Worm (Caenorhabditis elegans) whole organism, young adult: Measurements from ENCODE around the gene W01F3.2.

ENCODE experiments used
- B0019.2 ChIP-seq: fragments of 200-800 bp; sonication (Bioruptor generic); conservative IDR thresholded peaks from 2 replicates; pipeline ENCODE4 v1.3.6; 2022; ENCODE audit warnings: missing genetic modification reagents, missing genetic modification characterization, missing compliant biosample characterization
- C17E4.6 ChIP-seq: fragments of 200-800 bp; sonication (Bioruptor generic); IDR thresholded peaks from 2 replicates; pipeline ENCODE4 v1.3.6; 2022; ENCODE audit warnings: missing genetic modification reagents, missing genetic modification characterization, missing compliant biosample characterization
- D2030.7 ChIP-seq: fragments of 200-800 bp; sonication (Bioruptor generic); IDR thresholded peaks from 2 replicates; pipeline ENCODE4 v1.3.6; 2022; ENCODE audit warnings: missing genetic modification reagents, missing genetic modification characterization, missing compliant biosample characterization
- F23B12.7 ChIP-seq: sonication (generic microtip); optimal IDR thresholded peaks from 2 replicates; lab custom pipeline; 2017; ENCODE audit warnings: missing genetic modification characterization, mild to moderate bottlenecking, missing compliant biosample characterization, antibody characterized with exemption, moderate library complexity; ENCODE audit not compliant: insufficient read depth
- F49E8.2 ChIP-seq: sonication (generic microtip); optimal IDR thresholded peaks from 3 replicates; lab custom pipeline; 2017; ENCODE audit warnings: missing genetic modification characterization, mild to moderate bottlenecking, missing compliant biosample characterization, antibody characterized with exemption, moderate library complexity; ENCODE audit not compliant: insufficient read depth
- F57A8.1 ChIP-seq: fragments of 200-800 bp; sonication (Bioruptor generic); optimal IDR thresholded peaks from 2 replicates; lab custom pipeline; 2018; ENCODE audit warnings: mild to moderate bottlenecking, missing genetic modification characterization, moderate library complexity, missing compliant biosample characterization
- K12H6.12 ChIP-seq: fragments of 200-800 bp; sonication (Bioruptor generic); optimal IDR thresholded peaks from 2 replicates; lab custom pipeline; 2018; ENCODE audit warnings: mild to moderate bottlenecking, missing genetic modification characterization, missing compliant biosample characterization
- Y56A3A.18 ChIP-seq: fragments of 200-800 bp; sonication (Bioruptor generic); IDR thresholded peaks from 2 replicates; pipeline ENCODE4 v1.3.6; 2022; ENCODE audit warnings: missing genetic modification reagents, missing genetic modification characterization, missing compliant biosample characterization
- Y67H2A.10 ChIP-seq: fragments of 200-800 bp; sonication (Bioruptor generic); conservative IDR thresholded peaks from 2 replicates; pipeline ENCODE4 v1.3.6; 2022; ENCODE audit warnings: missing genetic modification reagents, missing genetic modification characterization, missing compliant biosample characterization
- attf-6 ChIP-seq: fragments of 200-800 bp; sonication (Bioruptor generic); IDR thresholded peaks from 2 replicates; pipeline ENCODE4 v1.3.6; 2022; ENCODE audit warnings: missing genetic modification reagents, missing genetic modification characterization, missing compliant biosample characterization
- cebp-2 ChIP-seq: fragments of 200-800 bp; sonication (Bioruptor generic); IDR thresholded peaks from 2 replicates; pipeline ENCODE4 v1.3.6; 2022; ENCODE audit warnings: missing genetic modification characterization, missing compliant biosample characterization
- die-1 ChIP-seq: sonication (generic microtip); optimal IDR thresholded peaks from 2 replicates; lab custom pipeline; 2016; ENCODE audit warnings: missing genotype, mild to moderate bottlenecking, missing genetic modification characterization, missing compliant biosample characterization
- dox-1 ChIP-seq: fragments of 200-800 bp; sonication (Bioruptor generic); IDR thresholded peaks from 2 replicates; pipeline ENCODE4 v1.3.6; 2022; ENCODE audit warnings: missing genetic modification reagents, missing genetic modification characterization, missing compliant biosample characterization
- efl-1 ChIP-seq: fragments of 150-350 bp; optimal IDR thresholded peaks from 2 replicates; lab custom pipeline; 2014; ENCODE audit warnings: missing biosample characterization, missing genetic modification reagents, missing genetic modification characterization
- egrh-3 ChIP-seq: fragments of 200-800 bp; sonication (Bioruptor generic); IDR thresholded peaks from 2 replicates; pipeline ENCODE4 v1.3.6; 2022; ENCODE audit warnings: missing genetic modification reagents, missing genetic modification characterization, missing compliant biosample characterization
- ekl-4 ChIP-seq: fragments of 200-800 bp; sonication (Bioruptor generic); IDR thresholded peaks from 2 replicates; pipeline ENCODE4 v1.3.6; 2022; ENCODE audit warnings: missing genetic modification reagents, missing genetic modification characterization, missing compliant biosample characterization
- fkh-3 ChIP-seq: sonication (generic microtip); optimal IDR thresholded peaks from 2 replicates; lab custom pipeline; 2016; ENCODE audit warnings: mild to moderate bottlenecking, missing genetic modification characterization, missing compliant biosample characterization
- gei-17 ChIP-seq: fragments of 200-800 bp; sonication (Bioruptor generic); optimal IDR thresholded peaks from 2 replicates; lab custom pipeline; 2018; ENCODE audit warnings: mild to moderate bottlenecking, missing genetic modification characterization, missing compliant biosample characterization
- him-1 ChIP-seq: sonication (generic microtip); optimal IDR thresholded peaks from 2 replicates; lab custom pipeline; 2016; ENCODE audit warnings: missing genotype, missing genetic modification reagents, missing genetic modification characterization, missing compliant biosample characterization
- hmg-1.2 ChIP-seq: fragments of 200-800 bp; sonication (Bioruptor generic); IDR thresholded peaks from 2 replicates; pipeline ENCODE4 v1.3.6; 2022; ENCODE audit warnings: missing genetic modification reagents, missing genetic modification characterization, missing compliant biosample characterization
- let-607 ChIP-seq, 2 experiments: fragments of 200-800 bp in 1 of 2; sonication (Bioruptor generic) in 1 of 2; sonication (generic microtip) in 1 of 2; optimal IDR thresholded peaks; 2 replicates each; lab custom pipeline; 2016 to 2018; ENCODE audit warnings: mild to moderate bottlenecking in 2 of 2, missing compliant biosample characterization in 2 of 2, missing genetic modification characterization in 2 of 2, moderate library complexity in 2 of 2, missing genotype in 1 of 2
- lin-35 ChIP-seq, 3 experiments: fragments of 150-350 bp in 2 of 3; sonication (generic microtip) in 1 of 3; optimal IDR thresholded peaks; 2 replicates each; lab custom pipeline; 2014 to 2018; ENCODE audit warnings: missing biosample characterization in 3 of 3, missing genetic modification characterization in 3 of 3, missing genetic modification reagents in 3 of 3
- lin-40 ChIP-seq: sonication (generic microtip); optimal IDR thresholded peaks from 2 replicates; lab custom pipeline; 2016; ENCODE audit warnings: missing genetic modification characterization, mild to moderate bottlenecking, missing compliant biosample characterization, missing genotype, missing genetic modification reagents
- lir-1 ChIP-seq: fragments of 200-800 bp; sonication (Bioruptor generic); conservative IDR thresholded peaks from 2 replicates; pipeline ENCODE4 v1.3.6; 2022; ENCODE audit warnings: missing genetic modification reagents, missing genetic modification characterization, missing compliant biosample characterization
- lsl-1 ChIP-seq: fragments of 200-800 bp; sonication (Bioruptor generic); optimal IDR thresholded peaks from 2 replicates; lab custom pipeline; 2018; ENCODE audit warnings: mild to moderate bottlenecking, missing genetic modification characterization, moderate library complexity, missing compliant biosample characterization
- lsy-27 ChIP-seq: sonication (generic microtip); optimal IDR thresholded peaks from 2 replicates; lab custom pipeline; 2017; ENCODE audit warnings: missing genetic modification characterization, mild to moderate bottlenecking, missing compliant biosample characterization, antibody characterized with exemption, missing genotype, borderline replicate concordance; ENCODE audit not compliant: insufficient read depth
- mcd-1 ChIP-seq: fragments of 200-800 bp; sonication (Bioruptor generic); IDR thresholded peaks from 2 replicates; pipeline ENCODE4 v1.3.6; 2022; ENCODE audit warnings: missing genetic modification reagents, missing genetic modification characterization, missing compliant biosample characterization
- nfya-2 ChIP-seq: fragments of 200-800 bp; sonication (Bioruptor generic); IDR thresholded peaks from 2 replicates; pipeline ENCODE4 v1.3.6; 2022; ENCODE audit warnings: missing genetic modification reagents, missing genetic modification characterization, missing compliant biosample characterization
- nhr-120 ChIP-seq: fragments of 200-800 bp; sonication (Bioruptor generic); IDR thresholded peaks from 2 replicates; pipeline ENCODE4 v1.3.6; 2022; ENCODE audit warnings: missing genetic modification characterization, missing compliant biosample characterization
- pbrm-1 ChIP-seq: fragments of 200-800 bp; sonication (Bioruptor generic); IDR thresholded peaks from 2 replicates; pipeline ENCODE4 v1.3.6; 2022; ENCODE audit warnings: missing genetic modification reagents, missing genetic modification characterization, missing compliant biosample characterization
- sdz-38 ChIP-seq: sonication (generic microtip); optimal IDR thresholded peaks from 2 replicates; lab custom pipeline; 2016; ENCODE audit warnings: missing genotype, missing genetic modification characterization, missing compliant biosample characterization
- snpc-1.1 ChIP-seq: sonication (generic microtip); optimal IDR thresholded peaks from 2 replicates; lab custom pipeline; 2017; ENCODE audit warnings: missing genetic modification characterization, mild to moderate bottlenecking, missing compliant biosample characterization, antibody characterized with exemption, moderate library complexity, missing genotype, missing genetic modification reagents; ENCODE audit not compliant: insufficient read depth
- snpc-1.3 ChIP-seq: sonication (generic microtip); optimal IDR thresholded peaks from 2 replicates; lab custom pipeline; 2017; ENCODE audit warnings: missing genetic modification characterization, mild to moderate bottlenecking, missing compliant biosample characterization, antibody characterized with exemption, moderate library complexity, missing genotype, missing genetic modification reagents; ENCODE audit not compliant: insufficient read depth
- snpc-3.4 ChIP-seq: sonication (generic microtip); optimal IDR thresholded peaks from 2 replicates; lab custom pipeline; 2017; ENCODE audit warnings: missing genetic modification characterization, mild to moderate bottlenecking, missing compliant biosample characterization, antibody characterized with exemption, moderate library complexity, missing genotype, missing genetic modification reagents
- snpc-4 ChIP-seq, 5 experiments: fragments of 150-350 bp in 1 of 5; sonication (generic microtip) in 4 of 5; optimal IDR thresholded peaks; 2 replicates each; lab custom pipeline; 2014 to 2018; ENCODE audit warnings: missing genetic modification characterization in 5 of 5, missing biosample characterization in 3 of 5, antibody characterized with exemption in 2 of 5, mild to moderate bottlenecking in 2 of 5, missing compliant biosample characterization in 2 of 5, missing genotype in 2 of 5, moderate library complexity in 2 of 5, missing genetic modification reagents in 1 of 5
- tbp1 ChIP-seq: fragments of 200-800 bp; sonication (Bioruptor generic); optimal IDR thresholded peaks from 2 replicates; lab custom pipeline; 2018; ENCODE audit warnings: mild to moderate bottlenecking, missing genetic modification characterization, missing compliant biosample characterization
- unc-130 ChIP-seq: sonication (generic microtip); optimal IDR thresholded peaks from 2 replicates; lab custom pipeline; 2016; ENCODE audit warnings: missing genetic modification reagents, missing genetic modification characterization, missing compliant biosample characterization
- ztf-22 ChIP-seq: fragments of 200-800 bp; sonication (Bioruptor generic); optimal IDR thresholded peaks from 2 replicates; lab custom pipeline; 2018; ENCODE audit warnings: mild to moderate bottlenecking, missing genetic modification characterization, moderate library complexity, missing compliant biosample characterization
- ztf-26 ChIP-seq: sonication (generic microtip); optimal IDR thresholded peaks from 2 replicates; lab custom pipeline; 2017; ENCODE audit warnings: missing genetic modification characterization, missing compliant biosample characterization
- ztf-6 ChIP-seq: fragments of 200-800 bp; sonication (Bioruptor generic); IDR thresholded peaks from 2 replicates; pipeline ENCODE4 v1.3.6; 2022; ENCODE audit warnings: missing genetic modification reagents, missing genetic modification characterization, missing compliant biosample characterization

The W01F3.2 gene

DNA sequence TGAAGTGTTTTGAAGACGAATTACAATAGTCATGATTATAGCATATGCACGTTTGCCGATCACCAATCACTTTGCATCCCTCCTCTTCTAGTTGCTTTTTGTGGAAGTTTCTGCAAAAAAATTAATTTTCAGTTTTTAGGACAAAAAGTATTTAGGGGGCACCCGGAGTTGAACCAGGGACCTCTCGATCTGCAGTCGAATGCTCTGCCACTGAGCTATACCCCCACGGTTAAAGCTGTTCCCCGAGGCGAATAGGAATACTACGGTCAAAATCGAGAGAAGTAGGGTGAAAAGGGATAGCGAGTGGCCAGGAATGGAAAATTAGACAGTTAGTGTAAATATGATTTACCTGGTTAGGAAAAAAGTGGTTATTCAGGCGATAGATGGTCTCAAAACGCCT, 33.8 kb downstream of the W01F3.2 start (continued):
- TF ChIP-seq mcd-1 (GFP tag; lab: Robert Waterston, UW) (peak; percentile 53), hmg-1.2 (GFP tag; lab: Robert Waterston, UW) (peak; percentile 66), unc-130 (GFP tag; lab: Kevin White, UChicago) (no peak), ztf-26 (tag; lab: Kevin White, UChicago) (peak; percentile 36), gei-17 (GFP tag; lab: Kevin White, UChicago) (peak; percentile 22), F23B12.7 (tag; lab: Kevin White, UChicago) (peak; percentile 33), lsy-27 (tag; lab: Kevin White, UChicago) (no peak)

DNA sequence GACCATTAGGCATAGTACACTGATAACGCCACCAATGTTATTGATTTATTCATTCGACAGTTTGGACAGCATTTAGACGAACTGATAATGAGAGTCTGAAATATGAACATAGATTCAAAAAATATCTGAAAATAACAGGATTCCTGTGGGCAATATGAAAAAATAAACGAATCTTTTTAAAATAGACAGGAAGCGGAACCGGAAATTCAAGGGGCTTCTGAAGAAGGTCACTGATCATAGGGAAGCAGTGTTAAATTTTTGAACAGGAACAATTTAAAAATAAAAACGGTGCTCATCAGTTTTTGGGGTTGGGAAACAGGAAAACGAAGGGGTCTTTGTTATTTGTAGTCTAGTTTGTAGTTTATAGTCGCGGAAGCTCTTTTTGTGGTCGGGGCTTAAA, 38.1 kb downstream of the W01F3.2 start, which contains the start of gene F53F8.7:
F53F8.7 (minus strand) TSS at position 101 of the 400 bp plus-strand sequence.
- TF ChIP-seq C17E4.6 (GFP tag; lab: Robert Waterston, UW) (no peak), B0019.2 (no peak), ztf-22 (GFP tag; lab: Kevin White, UChicago) (no peak), nfya-2 (no peak), egrh-3 (GFP tag; lab: Robert Waterston, UW) (no peak), dox-1 (GFP tag; lab: Robert Waterston, UW) (no peak)

DNA sequence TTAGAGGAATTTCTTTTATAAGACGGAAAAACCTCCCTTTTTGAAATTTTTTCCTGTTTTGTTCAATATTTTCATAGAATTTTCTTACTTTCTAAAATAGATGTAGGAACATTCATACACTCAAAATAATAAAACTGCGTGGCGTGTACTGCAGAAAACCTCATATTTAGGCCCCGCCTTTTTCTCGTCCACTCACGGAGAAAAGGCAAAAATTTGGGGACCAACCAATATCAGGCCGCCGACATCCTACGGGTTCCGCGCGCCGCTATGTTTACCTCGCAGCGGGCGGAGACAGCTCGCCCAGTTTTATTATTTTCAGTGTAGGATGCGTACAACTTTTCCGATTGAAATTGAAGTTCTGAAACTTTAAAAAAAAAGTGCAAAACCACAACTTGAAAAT, 38.7 kb downstream of the W01F3.2 start:
- peak; percentile 64 for TF ChIP-seq snpc-3.4 (tag; lab: Kevin White, UChicago)
- TF ChIP-seq D2030.7 = peak; percentile 71
- TF ChIP-seq snpc-1.1 = peak; percentile 91
- TF ChIP-seq attf-6 = 0 out of 2 replicates have a peak, but pooled peaks have one; percentile 38
- 0 out of 2 replicates have a peak, but pooled peaks have one; percentile 10 for TF ChIP-seq ekl-4 (GFP tag; lab: Robert Waterston, UW)
- peak; percentile 55 for TF ChIP-seq tbp1
- peak; percentile 91 for TF ChIP-seq snpc-4 (GFP tag; optimal IDR thresholded peaks at IDR 0.05; lab: Kevin White, UChicago)
- TF ChIP-seq snpc-4 (tag; optimal IDR thresholded peaks at IDR 0.05; lab: Kevin White, UChicago) = peak; percentile 63 to 96 (median 92)
- TF ChIP-seq snpc-1.3 (tag; lab: Kevin White, UChicago) = peak; percentile 24
- peak; percentile 27 for TF ChIP-seq lsl-1
- TF ChIP-seq him-1 = peak; percentile 68
- peak; percentile 86 for TF ChIP-seq hmg-1.2 (GFP tag; lab: Robert Waterston, UW)
- TF ChIP-seq pbrm-1 = peak; percentile 41

DNA sequence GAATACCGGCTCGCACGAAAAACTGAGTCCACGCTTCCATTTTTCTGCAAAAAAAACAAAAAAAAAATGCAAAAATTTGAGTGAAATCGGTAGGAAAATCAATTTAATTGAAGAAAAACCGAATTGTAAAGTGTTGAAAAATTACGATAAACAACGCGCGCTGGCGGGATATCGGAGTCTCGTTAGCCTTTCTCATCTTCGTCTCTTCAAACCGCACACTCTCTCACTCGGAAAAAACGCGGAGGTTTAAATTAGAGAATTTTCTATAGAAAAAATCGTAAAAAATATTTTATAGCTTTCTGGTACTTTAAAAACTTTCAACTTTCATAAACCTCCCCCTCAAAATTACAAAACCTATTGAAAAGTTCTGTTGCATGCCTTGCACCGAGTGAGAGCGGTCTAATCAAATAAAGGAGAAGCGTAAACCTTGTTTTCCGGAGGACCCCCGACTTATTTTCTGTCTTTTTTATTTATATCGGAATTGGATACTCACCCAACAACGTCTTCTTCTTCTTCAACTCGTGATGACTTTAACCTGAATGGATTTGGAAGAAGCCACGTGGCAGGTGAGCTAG, 44.0 kb downstream of the W01F3.2 start, which contains the start of the genes F53F8.5 and F53F8.6:
F53F8.5 (minus strand) TSS at position 52 of the 575 bp plus-strand sequence.
F53F8.6 (plus strand) TSS at position 230 of the 575 bp plus-strand sequence.
- TF ChIP-seq F57A8.1 (GFP tag; lab: Kevin White, UChicago) (no peak), Y67H2A.10 (no peak), nhr-120 (GFP tag; lab: Robert Waterston, UW) (no peak), snpc-1.1 (no peak), hmg-1.2 (GFP tag; lab: Robert Waterston, UW) (peak; percentile 96), K12H6.12 (no peak), D2030.7 (peak; percentile 52; the same call in 1 of the 2 replicates), lin-35 (GFP tag; optimal IDR thresholded peaks at IDR 0.05; lab: Kevin White, UChicago) (peak in 1 of 3 experiments; percentile 26), efl-1 (GFP tag; lab: Kevin White, UChicago) (peak; percentile 20), die-1 (tag; lab: Kevin White, UChicago) (no peak), sdz-38 (tag; lab: Kevin White, UChicago) (no peak), snpc-4 (GFP tag; optimal IDR thresholded peaks at IDR 0.05; lab: Kevin White, UChicago) (no peak), snpc-4 (tag; optimal IDR thresholded peaks at IDR 0.05; lab: Kevin White, UChicago) (no peak), Y56A3A.18 (GFP tag; lab: Robert Waterston, UW) (no peak), lir-1 (GFP tag; lab: Robert Waterston, UW) (no peak), F49E8.2 (no peak), lin-40 (tag; lab: Kevin White, UChicago) (peak; percentile 2), ztf-6 (GFP tag; lab: Robert Waterston, UW) (no peak), let-607 (tag; optimal IDR thresholded peaks at IDR 0.05; lab: Kevin White, UChicago) (no peak), fkh-3 (tag; lab: Kevin White, UChicago) (no peak), cebp-2 (GFP tag; lab: Robert Waterston, UW) (no peak)
